Fruit fly (Drosophila melanogaster): ENCODE data around the gene LIMK1.

The LIMK1 gene

DNA sequence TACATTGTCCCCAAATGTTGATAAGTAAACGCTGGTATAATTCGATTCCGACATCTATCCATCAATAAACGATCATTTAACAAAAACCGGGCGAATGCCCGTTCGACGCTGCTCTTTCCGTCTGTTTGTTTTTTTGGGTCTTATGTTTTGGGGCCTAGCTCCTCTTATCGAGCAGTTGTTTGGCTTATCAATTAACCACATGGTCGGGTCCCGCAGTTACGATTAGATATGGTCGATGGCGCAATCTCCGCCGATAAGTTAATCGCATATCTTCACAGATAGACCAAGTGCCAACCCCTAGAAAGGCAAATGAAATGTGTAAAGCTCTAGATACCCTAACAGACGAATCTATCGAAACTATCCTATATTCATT lies 13.7 kb downstream of the LIMK1 start:
- TF ChIP-seq kay (GFP tag; ENCODE audit: borderline replicate concordance) (peak; percentile 11), CG7045 (GFP tag; optimal IDR thresholded peaks at IDR 0.05) (no peak)

DNA sequence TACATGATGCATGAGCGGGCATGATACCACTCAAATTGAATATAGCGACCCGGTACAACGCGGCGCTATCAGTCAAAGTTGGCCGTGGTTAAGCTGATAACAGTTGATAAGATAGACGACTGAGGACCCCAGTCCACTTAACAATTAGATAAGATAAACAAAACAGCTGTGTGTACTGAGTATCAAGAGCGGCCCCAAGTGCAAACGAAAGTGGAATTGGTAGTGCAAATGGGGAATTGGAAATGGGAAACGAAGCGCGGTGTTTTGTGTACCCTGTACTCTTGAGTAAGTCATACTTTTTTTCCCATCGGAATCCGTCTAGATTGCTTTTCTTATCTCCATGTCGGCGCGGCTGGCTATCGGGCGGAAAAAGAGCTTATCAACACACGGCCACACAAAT lies 14.3 kb downstream of the LIMK1 start:
- peak; percentile 21 for TF ChIP-seq Crg-1 (GFP tag; optimal IDR thresholded peaks at IDR 0.05)
- TF ChIP-seq CG1620 (GFP tag; optimal IDR thresholded peaks at IDR 0.05), result no peak
- no peak for TF ChIP-seq Clk (GFP tag; optimal IDR thresholded peaks at IDR 0.05)
- peak; percentile 48 for TF ChIP-seq Mnt (GFP tag; optimal IDR thresholded peaks at IDR 0.05)
- no peak for TF ChIP-seq ovo (GFP tag; optimal IDR thresholded peaks at IDR 0.05)
- no peak for TF ChIP-seq CG33017 (tag; optimal IDR thresholded peaks at IDR 0.05)
- no peak for TF ChIP-seq CG12768 (GFP tag; optimal IDR thresholded peaks at IDR 0.05)
- no peak for TF ChIP-seq toe (GFP tag; optimal IDR thresholded peaks at IDR 0.05)
- TF ChIP-seq CG7101 (tag; optimal IDR thresholded peaks at IDR 0.05), result no peak
- TF ChIP-seq pad (GFP tag; optimal IDR thresholded peaks at IDR 0.05), result no peak
- no peak for TF ChIP-seq tj (GFP tag; optimal IDR thresholded peaks at IDR 0.05)
- TF ChIP-seq Hr96 (GFP tag; optimal IDR thresholded peaks at IDR 0.05), result no peak
- peak; percentile 57 for TF ChIP-seq kay (GFP tag; ENCODE audit: borderline replicate concordance)
- TF ChIP-seq CG11617 (GFP tag; optimal IDR thresholded peaks at IDR 0.05), result no peak
- TF ChIP-seq cnc (optimal IDR thresholded peaks at IDR 0.05), result no peak
- TF ChIP-seq cic (GFP tag; optimal IDR thresholded peaks at IDR 0.05), result peak; percentile 34
- peak; percentile 0 for TF ChIP-seq CG14711 (tag; optimal IDR thresholded peaks at IDR 0.05)

DNA sequence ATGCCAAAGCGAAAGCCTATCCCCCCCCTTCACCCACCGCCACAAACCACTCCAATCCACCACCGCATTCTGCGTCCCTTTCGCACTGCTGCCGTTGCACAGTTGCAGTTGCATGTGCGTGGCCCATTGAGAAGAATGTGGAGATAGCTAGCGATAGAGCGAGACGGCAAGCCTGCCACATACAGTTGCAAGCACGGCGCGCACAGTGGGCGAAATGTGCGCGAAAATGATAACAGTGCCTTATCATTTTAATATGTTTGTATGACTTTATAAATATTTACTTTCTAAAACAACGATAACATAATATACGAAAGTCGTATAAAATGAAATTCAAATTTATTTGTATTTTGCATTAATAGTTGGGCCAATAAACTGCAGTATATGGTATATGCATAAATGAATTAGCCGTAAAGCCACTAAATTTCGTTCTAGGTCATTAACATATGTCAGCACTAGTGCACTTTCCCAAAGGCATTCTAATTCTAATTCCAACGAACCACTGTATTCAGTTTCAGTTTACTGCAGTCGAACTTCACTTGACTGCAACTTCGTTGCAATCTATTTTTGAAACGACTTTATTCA lies 16.1 kb downstream of the LIMK1 start:
- peak; percentile 35 for TF ChIP-seq CG5204 (GFP tag; optimal IDR thresholded peaks at IDR 0.05)
- TF ChIP-seq Crg-1 (GFP tag; optimal IDR thresholded peaks at IDR 0.05), result no peak
- no peak for TF ChIP-seq Hr96 (GFP tag; optimal IDR thresholded peaks at IDR 0.05)
- peak; percentile 5 for TF ChIP-seq CG11617 (GFP tag; optimal IDR thresholded peaks at IDR 0.05)
- peak; percentile 31 for TF ChIP-seq CG7101 (tag; optimal IDR thresholded peaks at IDR 0.05)
- TF ChIP-seq toe (GFP tag; optimal IDR thresholded peaks at IDR 0.05), result no peak

DNA sequence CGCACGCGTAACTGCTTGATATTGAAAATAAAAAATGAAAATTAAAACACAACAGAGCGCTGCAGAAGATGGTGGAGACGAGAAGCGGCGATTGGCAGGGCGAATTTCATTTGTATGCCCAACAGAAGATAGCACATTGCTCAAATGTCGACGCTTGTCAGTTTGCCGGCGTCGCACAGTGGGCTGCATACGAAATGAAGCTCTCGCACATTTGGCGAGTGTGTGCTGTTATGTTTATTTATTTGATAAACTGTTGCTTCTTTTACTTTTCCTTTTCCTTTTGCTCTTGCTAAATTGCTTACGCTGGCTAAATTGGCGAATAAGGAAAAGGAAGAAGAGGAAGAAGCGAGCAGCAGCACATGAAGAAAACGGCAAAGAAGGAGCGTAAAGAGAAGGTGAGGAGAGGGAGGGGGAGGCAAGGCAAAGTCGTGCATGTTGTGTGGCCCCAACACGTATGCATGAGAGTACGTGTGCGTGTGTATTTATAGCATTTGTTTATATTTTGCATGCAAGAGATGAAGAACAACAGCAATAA lies 16.6 kb downstream of the LIMK1 start:
- TF ChIP-seq ovo (GFP tag; optimal IDR thresholded peaks at IDR 0.05) (peak; percentile 26), tj (GFP tag; optimal IDR thresholded peaks at IDR 0.05) (peak; percentile 62), cic (GFP tag; optimal IDR thresholded peaks at IDR 0.05) (no peak)

DNA sequence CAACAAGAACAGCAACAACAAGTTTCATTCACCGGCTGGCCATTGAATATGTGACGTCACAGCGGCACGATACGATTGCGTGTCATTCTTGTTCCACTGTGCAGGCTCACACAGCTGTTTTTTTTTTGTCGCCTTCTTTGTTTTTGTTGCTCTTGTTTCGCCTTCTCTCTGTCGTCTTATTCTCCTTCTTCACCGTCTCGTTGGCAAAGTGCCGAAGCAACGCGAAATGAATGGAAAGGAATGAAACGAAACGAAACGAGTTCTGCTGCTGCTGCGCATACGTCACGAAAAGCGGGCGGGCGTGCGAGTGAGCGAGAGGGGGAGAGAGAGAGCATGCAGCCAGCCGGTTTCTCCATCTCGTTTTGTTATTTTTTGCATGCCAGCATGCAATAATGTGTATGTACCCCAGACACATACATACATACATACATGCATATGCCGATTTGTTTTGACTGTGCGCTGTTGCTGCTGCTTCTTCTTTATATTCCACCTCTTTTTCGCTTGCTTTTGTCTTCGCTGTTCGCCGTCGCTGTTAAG lies 17.3 kb downstream of the LIMK1 start:
- TF ChIP-seq CG5204 (GFP tag; optimal IDR thresholded peaks at IDR 0.05) (no peak), Crg-1 (GFP tag; optimal IDR thresholded peaks at IDR 0.05) (no peak), CG33017 (tag; optimal IDR thresholded peaks at IDR 0.05) (no peak), Hr96 (GFP tag; optimal IDR thresholded peaks at IDR 0.05) (peak; percentile 29), Clk (GFP tag; optimal IDR thresholded peaks at IDR 0.05) (no peak), CG7101 (tag; optimal IDR thresholded peaks at IDR 0.05) (peak; percentile 12), pad (GFP tag; optimal IDR thresholded peaks at IDR 0.05) (peak; percentile 68), ovo (GFP tag; optimal IDR thresholded peaks at IDR 0.05) (no peak), bab1 (GFP tag; optimal IDR thresholded peaks at IDR 0.05) (peak; percentile 54), toe (GFP tag; optimal IDR thresholded peaks at IDR 0.05) (peak; percentile 12), CG12768 (GFP tag; optimal IDR thresholded peaks at IDR 0.05) (peak; percentile 31), cic (GFP tag; optimal IDR thresholded peaks at IDR 0.05) (peak; percentile 91), Mnt (GFP tag; optimal IDR thresholded peaks at IDR 0.05) (peak; percentile 88), CG11617 (GFP tag; optimal IDR thresholded peaks at IDR 0.05) (peak; percentile 36), kay (GFP tag; ENCODE audit: borderline replicate concordance) (peak; percentile 34), cnc (optimal IDR thresholded peaks at IDR 0.05) (no peak), tj (GFP tag; optimal IDR thresholded peaks at IDR 0.05) (peak; percentile 81), CG7045 (GFP tag; optimal IDR thresholded peaks at IDR 0.05) (no peak), CG14711 (tag; optimal IDR thresholded peaks at IDR 0.05) (peak; percentile 10), CG1620 (GFP tag; optimal IDR thresholded peaks at IDR 0.05) (no peak)

DNA sequence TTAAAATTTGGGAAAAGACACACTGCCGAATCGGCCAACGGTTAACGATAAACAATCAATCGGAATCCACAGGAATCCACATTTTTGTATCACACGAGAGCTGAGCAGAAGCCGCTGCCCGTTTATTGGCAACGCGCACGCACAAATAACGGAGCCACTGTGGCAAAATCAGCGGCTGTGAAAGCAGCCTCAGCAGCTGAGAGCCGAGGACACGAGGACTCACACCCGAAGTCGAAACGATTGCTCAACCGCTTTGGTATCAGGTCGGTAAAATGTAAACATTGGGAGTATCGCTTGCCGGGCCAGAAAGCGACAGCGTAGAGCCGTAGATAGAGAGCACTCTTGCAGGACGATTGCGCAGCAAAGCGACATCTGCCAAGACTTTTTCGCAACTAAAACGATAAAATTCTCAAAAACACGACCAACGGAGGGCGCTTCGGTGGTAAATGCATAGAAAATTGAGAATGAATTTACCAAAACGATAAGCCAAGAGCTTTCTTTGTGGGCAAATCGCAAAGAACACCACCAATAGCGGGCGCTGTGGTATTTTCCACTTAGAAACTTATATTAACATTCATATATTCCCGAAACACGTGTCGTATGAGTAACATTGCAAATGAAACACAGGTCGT lies 23.6 kb downstream of the LIMK1 start, which contains the start of gene hwt:
Gene hwt, minus strand, starts transcription at position 161 of the 632 bp plus-strand sequence.
- no peak for TF ChIP-seq CG12768 (GFP tag; optimal IDR thresholded peaks at IDR 0.05)
- TF ChIP-seq Crg-1 (GFP tag; optimal IDR thresholded peaks at IDR 0.05), result no peak
- TF ChIP-seq tj (GFP tag; optimal IDR thresholded peaks at IDR 0.05), result no peak
- no peak for TF ChIP-seq CG14711 (tag; optimal IDR thresholded peaks at IDR 0.05)
- no peak for TF ChIP-seq CG7101 (tag; optimal IDR thresholded peaks at IDR 0.05)
- no peak for TF ChIP-seq cic (GFP tag; optimal IDR thresholded peaks at IDR 0.05)
- no peak for TF ChIP-seq toe (GFP tag; optimal IDR thresholded peaks at IDR 0.05)
- no peak for TF ChIP-seq CG33017 (tag; optimal IDR thresholded peaks at IDR 0.05)
- TF ChIP-seq CG5204 (GFP tag; optimal IDR thresholded peaks at IDR 0.05), result no peak
- TF ChIP-seq bab1 (GFP tag; optimal IDR thresholded peaks at IDR 0.05), result no peak
- TF ChIP-seq CG1620 (GFP tag; optimal IDR thresholded peaks at IDR 0.05), result no peak
- no peak for TF ChIP-seq Hr96 (GFP tag; optimal IDR thresholded peaks at IDR 0.05)
- no peak for TF ChIP-seq CG7045 (GFP tag; optimal IDR thresholded peaks at IDR 0.05)
- no peak for TF ChIP-seq ovo (GFP tag; optimal IDR thresholded peaks at IDR 0.05)
- TF ChIP-seq pad (GFP tag; optimal IDR thresholded peaks at IDR 0.05), result no peak
- no peak for TF ChIP-seq CG11617 (GFP tag; optimal IDR thresholded peaks at IDR 0.05)
- TF ChIP-seq Clk (GFP tag; optimal IDR thresholded peaks at IDR 0.05), result no peak
- TF ChIP-seq Mnt (GFP tag; optimal IDR thresholded peaks at IDR 0.05), result no peak
